Fruit fly (Drosophila melanogaster): Measurements from ENCODE around the gene IntS10.

Gene IntS10

dm6 chr3L:3786344-3787076, 20.0 kb upstream of the IntS10 start:
- TF ChIP-seq CG7101 (tag; optimal IDR thresholded peaks at IDR 0.05) = peak; percentile 37
- TF ChIP-seq ovo (GFP tag; optimal IDR thresholded peaks at IDR 0.05) = no peak
- TF ChIP-seq Hr96 (GFP tag; optimal IDR thresholded peaks at IDR 0.05) = no peak
- no peak for TF ChIP-seq CG11617 (GFP tag; optimal IDR thresholded peaks at IDR 0.05)
- TF ChIP-seq CG33017 (tag; optimal IDR thresholded peaks at IDR 0.05) = peak; percentile 28
- TF ChIP-seq bab1 (GFP tag; optimal IDR thresholded peaks at IDR 0.05) = no peak
- TF ChIP-seq CG5204 (GFP tag; optimal IDR thresholded peaks at IDR 0.05) = peak; percentile 20
- no peak for TF ChIP-seq CG7045 (GFP tag; optimal IDR thresholded peaks at IDR 0.05)
- no peak for TF ChIP-seq cnc (optimal IDR thresholded peaks at IDR 0.05)
- no peak for TF ChIP-seq toe (GFP tag; optimal IDR thresholded peaks at IDR 0.05)
- TF ChIP-seq Clk (GFP tag; optimal IDR thresholded peaks at IDR 0.05) = no peak
- TF ChIP-seq kay (GFP tag; ENCODE audit: borderline replicate concordance) = no peak
- peak; percentile 7 for TF ChIP-seq Mnt (GFP tag; optimal IDR thresholded peaks at IDR 0.05)
- no peak for TF ChIP-seq Crg-1 (GFP tag; optimal IDR thresholded peaks at IDR 0.05)
- no peak for TF ChIP-seq tj (GFP tag; optimal IDR thresholded peaks at IDR 0.05)
- TF ChIP-seq CG14711 (tag; optimal IDR thresholded peaks at IDR 0.05) = peak; percentile 27
- TF ChIP-seq CG1620 (GFP tag; optimal IDR thresholded peaks at IDR 0.05) = no peak
- TF ChIP-seq cic (GFP tag; optimal IDR thresholded peaks at IDR 0.05) = peak; percentile 16
- no peak for TF ChIP-seq pad (GFP tag; optimal IDR thresholded peaks at IDR 0.05)
- no peak for TF ChIP-seq CG12768 (GFP tag; optimal IDR thresholded peaks at IDR 0.05)

dm6 chr3L:3787077-3787433, 19.5 kb upstream of the IntS10 start:
- TF ChIP-seq CG7045 (GFP tag; optimal IDR thresholded peaks at IDR 0.05) = no peak
- TF ChIP-seq CG1620 (GFP tag; optimal IDR thresholded peaks at IDR 0.05) = no peak
- TF ChIP-seq CG11617 (GFP tag; optimal IDR thresholded peaks at IDR 0.05) = no peak
- TF ChIP-seq CG7101 (tag; optimal IDR thresholded peaks at IDR 0.05) = no peak

dm6 chr3L:3787595-3788151, 18.8 kb upstream of the IntS10 start:
- peak; percentile 43 for TF ChIP-seq bab1 (GFP tag; optimal IDR thresholded peaks at IDR 0.05)
- TF ChIP-seq tj (GFP tag; optimal IDR thresholded peaks at IDR 0.05) = peak; percentile 62
- no peak for TF ChIP-seq toe (GFP tag; optimal IDR thresholded peaks at IDR 0.05)
- no peak for TF ChIP-seq pad (GFP tag; optimal IDR thresholded peaks at IDR 0.05)
- peak; percentile 25 for TF ChIP-seq CG1620 (GFP tag; optimal IDR thresholded peaks at IDR 0.05)
- no peak for TF ChIP-seq CG14711 (tag; optimal IDR thresholded peaks at IDR 0.05)
- TF ChIP-seq Mnt (GFP tag; optimal IDR thresholded peaks at IDR 0.05) = peak; percentile 63
- peak; percentile 58 for TF ChIP-seq cic (GFP tag; optimal IDR thresholded peaks at IDR 0.05)
- no peak for TF ChIP-seq CG7045 (GFP tag; optimal IDR thresholded peaks at IDR 0.05)
- TF ChIP-seq CG12768 (GFP tag; optimal IDR thresholded peaks at IDR 0.05) = peak; percentile 48
- TF ChIP-seq cnc (optimal IDR thresholded peaks at IDR 0.05) = no peak
- TF ChIP-seq Crg-1 (GFP tag; optimal IDR thresholded peaks at IDR 0.05) = peak; percentile 47
- TF ChIP-seq Hr96 (GFP tag; optimal IDR thresholded peaks at IDR 0.05) = peak; percentile 54
- TF ChIP-seq CG33017 (tag; optimal IDR thresholded peaks at IDR 0.05) = peak; percentile 48
- TF ChIP-seq CG7101 (tag; optimal IDR thresholded peaks at IDR 0.05) = peak; percentile 56
- TF ChIP-seq CG11617 (GFP tag; optimal IDR thresholded peaks at IDR 0.05) = peak; percentile 23
- peak; percentile 61 for TF ChIP-seq kay (GFP tag; ENCODE audit: borderline replicate concordance)
- TF ChIP-seq ovo (GFP tag; optimal IDR thresholded peaks at IDR 0.05) = no peak

DNA sequence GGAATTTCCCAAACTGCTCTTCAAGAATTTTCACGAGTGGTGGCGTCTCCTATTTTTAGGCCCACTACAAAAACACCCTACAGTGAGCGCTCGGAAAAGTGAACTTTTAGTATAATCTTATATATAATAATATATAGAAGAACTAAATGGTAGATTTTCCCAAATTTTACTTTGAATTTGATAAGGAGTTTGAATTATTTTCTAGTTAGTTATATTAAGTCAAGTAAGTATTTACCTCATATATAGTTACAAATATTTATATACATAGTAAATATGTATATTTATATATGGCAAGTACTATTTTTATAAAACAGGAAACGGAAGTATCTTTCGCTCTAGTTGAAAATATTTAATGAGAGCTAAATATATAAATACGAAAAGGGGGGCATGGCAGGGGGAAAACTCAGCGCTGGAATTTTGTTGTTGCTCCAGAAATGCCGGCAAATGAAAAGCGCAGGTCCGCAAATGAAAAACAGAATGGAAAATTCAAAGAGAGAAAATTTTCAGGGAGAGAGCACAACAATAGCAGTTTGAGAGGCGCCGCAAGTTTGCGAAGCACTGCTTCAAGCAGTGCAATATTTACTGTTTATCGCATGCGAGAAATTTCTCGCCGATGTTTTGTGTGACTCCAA, 17.6 kb upstream of the IntS10 start:
- TF ChIP-seq cic (GFP tag; optimal IDR thresholded peaks at IDR 0.05) (peak; percentile 11), Crg-1 (GFP tag; optimal IDR thresholded peaks at IDR 0.05) (no peak)

- TF ChIP-seq CG11617 (GFP tag; optimal IDR thresholded peaks at IDR 0.05) = no peak
- TF ChIP-seq Crg-1 (GFP tag; optimal IDR thresholded peaks at IDR 0.05) = no peak
- TF ChIP-seq bab1 (GFP tag; optimal IDR thresholded peaks at IDR 0.05) = no peak
- no peak for TF ChIP-seq CG7101 (tag; optimal IDR thresholded peaks at IDR 0.05)
- TF ChIP-seq pad (GFP tag; optimal IDR thresholded peaks at IDR 0.05) = no peak
- TF ChIP-seq Mnt (GFP tag; optimal IDR thresholded peaks at IDR 0.05) = no peak
- TF ChIP-seq Clk (GFP tag; optimal IDR thresholded peaks at IDR 0.05) = no peak
- TF ChIP-seq CG7045 (GFP tag; optimal IDR thresholded peaks at IDR 0.05) = no peak
- TF ChIP-seq toe (GFP tag; optimal IDR thresholded peaks at IDR 0.05) = no peak
- TF ChIP-seq CG12768 (GFP tag; optimal IDR thresholded peaks at IDR 0.05) = no peak
- no peak for TF ChIP-seq kay (GFP tag; ENCODE audit: borderline replicate concordance)
- TF ChIP-seq cnc (optimal IDR thresholded peaks at IDR 0.05) = no peak
- no peak for TF ChIP-seq Hr96 (GFP tag; optimal IDR thresholded peaks at IDR 0.05)
- TF ChIP-seq CG14711 (tag; optimal IDR thresholded peaks at IDR 0.05) = no peak
- TF ChIP-seq CG5204 (GFP tag; optimal IDR thresholded peaks at IDR 0.05) = no peak
- no peak for TF ChIP-seq CG1620 (GFP tag; optimal IDR thresholded peaks at IDR 0.05)
- no peak for TF ChIP-seq ovo (GFP tag; optimal IDR thresholded peaks at IDR 0.05)
- no peak for TF ChIP-seq CG33017 (tag; optimal IDR thresholded peaks at IDR 0.05)
- TF ChIP-seq cic (GFP tag; optimal IDR thresholded peaks at IDR 0.05) = no peak
Measured at dm6 chr3L:3790504-3790903, 16.0 kb upstream of the IntS10 start, which contains the start of gene CG32266. Gene CG32266, plus strand, starts transcription at chr3L:3790804.
